Worm (Caenorhabditis elegans) whole organism, L3 larva: ENCODE data around the gene aipr-1.

Experiments used
- aly-2 ChIP-seq: fragments of 150-350 bp; optimal IDR thresholded peaks from 2 replicates; lab custom pipeline; 2014; ENCODE audit warnings: missing biosample characterization, missing genetic modification characterization
- ceh-82 ChIP-seq: fragments of 150-350 bp; optimal IDR thresholded peaks from 2 replicates; lab custom pipeline; 2014; ENCODE audit warnings: missing biosample characterization, missing genetic modification characterization
- daf-12 ChIP-seq: fragments of 150-350 bp; optimal IDR thresholded peaks from 2 replicates; lab custom pipeline; 2014; ENCODE audit warnings: missing biosample characterization, missing genetic modification reagents, missing genetic modification characterization
- elt-1 ChIP-seq: fragments of 150-350 bp; optimal IDR thresholded peaks from 2 replicates; lab custom pipeline; 2014; ENCODE audit warnings: missing biosample characterization, missing genetic modification characterization
- fkh-10 ChIP-seq: sonication (generic microtip); optimal IDR thresholded peaks from 2 replicates; lab custom pipeline; 2017; ENCODE audit warnings: missing biosample characterization, missing genetic modification reagents, missing genetic modification characterization
- fos-1 ChIP-seq: fragments of 150-350 bp; optimal IDR thresholded peaks from 2 replicates; lab custom pipeline; 2014; ENCODE audit warnings: missing biosample characterization, missing genetic modification characterization
- hmg-11 ChIP-seq: sonication (generic microtip); optimal IDR thresholded peaks from 2 replicates; lab custom pipeline; 2016; ENCODE audit warnings: missing genetic modification characterization, missing compliant biosample characterization
- nhr-28 ChIP-seq: fragments of 150-350 bp; optimal IDR thresholded peaks from 2 replicates; lab custom pipeline; 2014; ENCODE audit warnings: missing biosample characterization, missing genetic modification characterization
- pqm-1 ChIP-seq: fragments of 150-350 bp; optimal IDR thresholded peaks from 2 replicates; lab custom pipeline; 2017; ENCODE audit warnings: missing biosample characterization, missing genetic modification characterization, inconsistent platforms
- sea-2 ChIP-seq: fragments of 150-350 bp; sonication (generic microtip); optimal IDR thresholded peaks from 4 replicates; lab custom pipeline; 2014; ENCODE audit warnings: missing biosample characterization, missing genetic modification reagents, missing genetic modification characterization
- tbx-2 ChIP-seq: sonication (generic microtip); optimal IDR thresholded peaks from 2 replicates; lab custom pipeline; 2016; ENCODE audit warnings: mild to moderate bottlenecking, missing genetic modification characterization, missing compliant biosample characterization
- unc-39 ChIP-seq: sonication (generic microtip); optimal IDR thresholded peaks from 4 replicates; lab custom pipeline; 2017; ENCODE audit warnings: missing biosample characterization, missing genetic modification characterization
- unc-62 ChIP-seq: fragments of 150-350 bp; sonication (generic microtip); optimal IDR thresholded peaks from 4 replicates; lab custom pipeline; 2014; ENCODE audit warnings: missing biosample characterization, missing genetic modification reagents, missing genetic modification characterization
- ztf-11 ChIP-seq: fragments of 150-350 bp; optimal IDR thresholded peaks from 2 replicates; lab custom pipeline; 2014; ENCODE audit warnings: missing biosample characterization, missing genetic modification characterization

DNA sequence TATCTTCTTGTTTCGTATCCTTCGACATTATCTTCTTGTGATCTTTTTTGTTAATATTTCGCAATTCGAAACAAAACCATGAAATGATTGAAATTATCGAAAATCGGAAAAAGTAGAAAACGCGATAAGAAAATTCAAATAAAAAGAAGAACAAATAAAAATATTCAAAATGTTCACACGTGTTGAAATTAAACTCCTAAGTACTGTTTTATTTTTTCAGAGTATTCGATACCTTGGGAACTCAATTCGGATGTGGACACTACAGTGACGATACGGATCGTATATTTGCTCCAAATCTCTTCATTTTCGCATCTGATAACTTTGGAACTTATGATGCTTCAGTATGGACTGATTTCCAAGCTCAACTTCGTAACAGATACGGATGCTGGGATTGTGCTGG, 42.1 kb upstream of the aipr-1 start, which contains the start of gene T19D12.5:
- TF ChIP-seq pqm-1 (no peak), ceh-82 (tag; lab: Kevin White, UChicago) (no peak), elt-1 (tag; lab: Kevin White, UChicago) (no peak), unc-62 (GFP tag; lab: Kevin White, UChicago) (no peak), unc-39 (tag; lab: Kevin White, UChicago) (no peak), aly-2 (no peak), fos-1 (no peak), tbx-2 (tag; lab: Kevin White, UChicago) (no peak), nhr-28 (no peak), daf-12 (tag; lab: Kevin White, UChicago) (no peak), hmg-11 (tag; lab: Kevin White, UChicago) (no peak), fkh-10 (GFP tag; lab: Kevin White, UChicago) (no peak), ztf-11 (tag; lab: Kevin White, UChicago) (no peak), sea-2 (GFP tag; lab: Kevin White, UChicago) (no peak)
